Fruit fly (Drosophila melanogaster) whole organism, embryonic: ENCODE measurements around the gene CG2059.

Source experiments
- Atf6 ChIP-seq: fragments of 200-800 bp; sonication (Bioruptor generic); IDR thresholded peaks from 2 replicates; pipeline ENCODE4 v1.3.6; 2022; ENCODE audit warnings: missing biosample characterization, missing genetic modification characterization
- Bgb ChIP-seq: fragments of 200-800 bp; sonication (Bioruptor generic); IDR thresholded peaks from 2 replicates; pipeline ENCODE4 v1.3.6; 2022; ENCODE audit warnings: missing biosample characterization, missing genetic modification characterization; ENCODE audit not compliant: partially characterized antibody
- CG10431 ChIP-seq: fragments of 200-800 bp; sonication (Bioruptor generic); optimal IDR thresholded peaks from 3 replicates; lab custom pipeline; 2018; ENCODE audit warnings: missing biosample characterization, mild to moderate bottlenecking, missing genetic modification characterization
- CG11560 ChIP-seq: fragments of 200-800 bp; sonication (Bioruptor generic); IDR thresholded peaks from 3 replicates; pipeline ENCODE4 v1.3.6; 2022; ENCODE audit warnings: missing biosample characterization, missing genetic modification characterization
- CG14050 ChIP-seq: fragments of 200-800 bp; sonication (Bioruptor generic); IDR thresholded peaks from 3 replicates; pipeline ENCODE4 v1.3.6; 2022; ENCODE audit warnings: missing biosample characterization, missing genetic modification characterization
- CG15696 ChIP-seq: fragments of 200-800 bp; sonication (Bioruptor generic); optimal IDR thresholded peaks from 2 replicates; lab custom pipeline; 2019; ENCODE audit warnings: missing biosample characterization, mild to moderate bottlenecking, missing genetic modification characterization, moderate library complexity
- CG16779 ChIP-seq: fragments of 200-800 bp; sonication (Bioruptor generic); IDR thresholded peaks from 2 replicates; pipeline ENCODE4 v1.3.6; 2022; ENCODE audit warnings: missing biosample characterization, missing genetic modification characterization
- CG17359 ChIP-seq: fragments of 200-800 bp; sonication (Bioruptor generic); optimal IDR thresholded peaks from 3 replicates; lab custom pipeline; 2018; ENCODE audit warnings: missing biosample characterization, mild to moderate bottlenecking, missing genetic modification characterization, moderate library complexity
- CG17361 ChIP-seq: fragments of 200-800 bp; sonication (Bioruptor generic); IDR thresholded peaks from 3 replicates; pipeline ENCODE4 v1.3.6; 2022; ENCODE audit warnings: missing biosample characterization, missing genetic modification characterization
- CG1832 ChIP-seq: fragments of 200-800 bp; sonication (Bioruptor generic); optimal IDR thresholded peaks from 2 replicates; lab custom pipeline; 2017; ENCODE audit warnings: missing biosample characterization, mild to moderate bottlenecking, missing genetic modification characterization, inconsistent platforms
- CG18476 ChIP-seq: fragments of 200-800 bp; sonication (Bioruptor generic); optimal IDR thresholded peaks from 2 replicates; lab custom pipeline; 2016; ENCODE audit warnings: missing biosample characterization, mild to moderate bottlenecking, missing genetic modification characterization
- CG33557 ChIP-seq: fragments of 200-800 bp; sonication (Bioruptor generic); optimal IDR thresholded peaks from 2 replicates; lab custom pipeline; 2019; ENCODE audit warnings: missing biosample characterization, mild to moderate bottlenecking, missing genetic modification characterization, moderate library complexity
- CG34224 ChIP-seq: fragments of 200-800 bp; sonication (Bioruptor generic); IDR thresholded peaks from 3 replicates; pipeline ENCODE4 v1.3.6; 2022; ENCODE audit warnings: missing biosample characterization, missing genetic modification characterization; ENCODE audit not compliant: partially characterized antibody
- CG4854 ChIP-seq: fragments of 200-800 bp; sonication (Bioruptor generic); optimal IDR thresholded peaks from 2 replicates; lab custom pipeline; 2016; ENCODE audit warnings: missing biosample characterization, missing genetic modification characterization, inconsistent platforms
- CG6791 ChIP-seq: fragments of 200-800 bp; sonication (Bioruptor generic); IDR thresholded peaks from 3 replicates; pipeline ENCODE4 v1.3.6; 2022; ENCODE audit warnings: missing biosample characterization, missing genetic modification characterization; ENCODE audit not compliant: partially characterized antibody
- CG7963 ChIP-seq: fragments of 200-800 bp; sonication (Bioruptor generic); IDR thresholded peaks from 3 replicates; pipeline ENCODE4 v1.3.6; 2022; ENCODE audit warnings: missing biosample characterization, missing genetic modification characterization; ENCODE audit not compliant: partially characterized antibody
- CG9932 ChIP-seq: fragments of 200-800 bp; sonication (Bioruptor generic); IDR thresholded peaks from 2 replicates; pipeline ENCODE4 v1.3.6; 2022; ENCODE audit warnings: missing biosample characterization, missing genetic modification characterization
- D ChIP-seq, 2 experiments: fragments of 200-800 bp in 1 of 2; fragments of >200 bp in 1 of 2; sonication (Bioruptor generic) in 1 of 2; optimal IDR thresholded peaks; 2 replicates in 1 of 2; 3 replicates in 1 of 2; lab custom pipeline; 2017; ENCODE audit warnings: mild to moderate bottlenecking in 1 of 2, missing biosample characterization in 1 of 2, missing genetic modification characterization in 1 of 2, missing genetic modification reagents in 1 of 2
- HLHmδ ChIP-seq: fragments of 200-800 bp; sonication (Bioruptor generic); optimal IDR thresholded peaks from 2 replicates; lab custom pipeline; 2018; ENCODE audit warnings: missing biosample characterization, mild to moderate bottlenecking, missing genetic modification characterization, moderate library complexity
- Hand ChIP-seq: fragments of 200-800 bp; sonication (Bioruptor generic); optimal IDR thresholded peaks from 2 replicates; lab custom pipeline; 2017; ENCODE audit warnings: mild to moderate bottlenecking, missing biosample characterization, missing genetic modification reagents, missing genetic modification characterization
- HmgZ ChIP-seq: fragments of 200-800 bp; sonication (Bioruptor generic); optimal IDR thresholded peaks from 2 replicates; lab custom pipeline; 2018; ENCODE audit warnings: missing biosample characterization, mild to moderate bottlenecking, missing genetic modification characterization
- Hmr ChIP-seq: fragments of 200-800 bp; sonication (Bioruptor generic); optimal IDR thresholded peaks from 3 replicates; lab custom pipeline; 2017; ENCODE audit warnings: mild to moderate bottlenecking, missing biosample characterization, missing genetic modification reagents, missing genetic modification characterization
- Hr78 ChIP-seq, 2 experiments: fragments of 200-800 bp in 1 of 2; fragments of >200 bp in 1 of 2; sonication (Bioruptor generic) in 1 of 2; optimal IDR thresholded peaks; 2 replicates each; lab custom pipeline; 2017 to 2019; ENCODE audit warnings: missing biosample characterization in 2 of 2, missing genetic modification characterization in 2 of 2, mild to moderate bottlenecking in 1 of 2, moderate library complexity in 1 of 2
- NfI ChIP-seq: fragments of 200-800 bp; sonication (Bioruptor generic); optimal IDR thresholded peaks from 3 replicates; lab custom pipeline; 2018; ENCODE audit warnings: missing biosample characterization, mild to moderate bottlenecking, missing genetic modification characterization, moderate library complexity
- Rx ChIP-seq: fragments of 200-800 bp; sonication (Bioruptor generic); IDR thresholded peaks from 2 replicates; pipeline ENCODE4 v1.3.6; 2022; ENCODE audit warnings: missing biosample characterization, missing genetic modification characterization
- Side ChIP-seq: fragments of 200-800 bp; sonication (Bioruptor generic); optimal IDR thresholded peaks from 2 replicates; lab custom pipeline; 2016; ENCODE audit warnings: missing biosample characterization, missing genetic modification characterization
- Sox102F ChIP-seq: fragments of 200-800 bp; sonication (Bioruptor generic); optimal IDR thresholded peaks from 2 replicates; lab custom pipeline; 2018; ENCODE audit warnings: missing biosample characterization, mild to moderate bottlenecking, missing genetic modification characterization, moderate library complexity
- Sry-β ChIP-seq: fragments of 200-800 bp; sonication (Bioruptor generic); optimal IDR thresholded peaks from 2 replicates; lab custom pipeline; 2018; ENCODE audit warnings: missing biosample characterization, mild to moderate bottlenecking, missing genetic modification characterization, moderate library complexity
- ara ChIP-seq: fragments of 200-800 bp; sonication (Bioruptor generic); IDR thresholded peaks from 2 replicates; pipeline ENCODE4 v1.3.6; 2022; ENCODE audit warnings: missing biosample characterization, missing genetic modification characterization
- ato ChIP-seq: fragments of 200-800 bp; sonication (Bioruptor generic); IDR thresholded peaks from 2 replicates; pipeline ENCODE4 v1.3.6; 2022; ENCODE audit warnings: missing biosample characterization, missing genetic modification characterization; ENCODE audit not compliant: partially characterized antibody
- bab2 ChIP-seq: fragments of 200-800 bp; sonication (Bioruptor generic); optimal IDR thresholded peaks from 2 replicates; lab custom pipeline; 2016; ENCODE audit warnings: missing biosample characterization, missing genetic modification characterization
- emc ChIP-seq: fragments of 200-800 bp; sonication (Bioruptor generic); optimal IDR thresholded peaks from 2 replicates; lab custom pipeline; 2016; ENCODE audit warnings: missing biosample characterization, missing genetic modification characterization
- en ChIP-seq: fragments of 200-800 bp; sonication (Bioruptor generic); optimal IDR thresholded peaks from 2 replicates; lab custom pipeline; 2016; ENCODE audit warnings: missing biosample characterization, missing genetic modification characterization
- eyg ChIP-seq: fragments of 200-800 bp; sonication (Bioruptor generic); optimal IDR thresholded peaks from 3 replicates; lab custom pipeline; 2016; ENCODE audit warnings: missing biosample characterization, missing genetic modification characterization
- fd3F ChIP-seq: fragments of 200-800 bp; sonication (Bioruptor generic); optimal IDR thresholded peaks from 2 replicates; lab custom pipeline; 2018; ENCODE audit warnings: missing biosample characterization, mild to moderate bottlenecking, missing genetic modification characterization, moderate library complexity
- kah ChIP-seq: fragments of 200-800 bp; sonication (Bioruptor generic); optimal IDR thresholded peaks from 2 replicates; lab custom pipeline; 2018; ENCODE audit warnings: missing biosample characterization, mild to moderate bottlenecking, missing genetic modification characterization
- ken ChIP-seq: fragments of 200-800 bp; sonication (Bioruptor generic); IDR thresholded peaks from 3 replicates; pipeline ENCODE4 v1.3.6; 2022; ENCODE audit warnings: missing biosample characterization, missing genetic modification characterization
- nerfin-2 ChIP-seq: fragments of 200-800 bp; sonication (Bioruptor generic); IDR thresholded peaks from 2 replicates; pipeline ENCODE4 v1.3.6; 2022; ENCODE audit warnings: missing biosample characterization, missing genetic modification characterization; ENCODE audit not compliant: partially characterized antibody
- pan ChIP-seq, 4 experiments: fragments of >200 bp in 3 of 4; fragments of 200-800 bp in 1 of 4; sonication (Bioruptor generic) in 1 of 4; optimal IDR thresholded peaks in 3 of 4; IDR thresholded peaks in 1 of 4; 2 replicates each; pipeline versions ENCODE4 v1.3.6 to Lab custom; 2017 to 2022; ENCODE audit warnings: missing biosample characterization in 2 of 4, missing genetic modification characterization in 2 of 4, mixed read lengths in 1 of 4
- pita ChIP-seq: fragments of 200-800 bp; sonication (Bioruptor generic); optimal IDR thresholded peaks from 2 replicates; lab custom pipeline; 2017; ENCODE audit warnings: missing biosample characterization, mild to moderate bottlenecking, missing genetic modification characterization
- pros ChIP-seq: fragments of 200-800 bp; sonication (Bioruptor generic); optimal IDR thresholded peaks from 3 replicates; lab custom pipeline; 2019; ENCODE audit warnings: missing biosample characterization, mild to moderate bottlenecking, missing genetic modification characterization, moderate library complexity
- sc ChIP-seq, 3 experiments: fragments of >200 bp in 2 of 3; fragments of 200-800 bp in 1 of 3; sonication (Bioruptor generic) in 1 of 3; optimal IDR thresholded peaks; 2 replicates in 2 of 3; 3 replicates in 1 of 3; lab custom pipeline; 2017; ENCODE audit warnings: mild to moderate bottlenecking in 1 of 3, missing biosample characterization in 1 of 3, missing genetic modification characterization in 1 of 3, missing genetic modification reagents in 1 of 3
- stc ChIP-seq: fragments of 200-800 bp; sonication (Bioruptor generic); IDR thresholded peaks from 2 replicates; pipeline ENCODE4 v1.3.6; 2022; ENCODE audit warnings: missing biosample characterization, missing genetic modification characterization
- stwl ChIP-seq: fragments of 200-800 bp; sonication (Bioruptor generic); optimal IDR thresholded peaks from 3 replicates; lab custom pipeline; 2018; ENCODE audit warnings: missing biosample characterization, mild to moderate bottlenecking, missing genetic modification characterization, moderate library complexity
- tap ChIP-seq: fragments of 200-800 bp; optimal IDR thresholded peaks from 3 replicates; lab custom pipeline; 2019; ENCODE audit warnings: missing biosample characterization, mild to moderate bottlenecking, missing genetic modification characterization, moderate library complexity
- z ChIP-seq: fragments of 200-800 bp; sonication (Bioruptor generic); IDR thresholded peaks from 3 replicates; pipeline ENCODE4 v1.3.6; 2022; ENCODE audit warnings: missing biosample characterization, missing genetic modification characterization

Gene CG2059

DNA sequence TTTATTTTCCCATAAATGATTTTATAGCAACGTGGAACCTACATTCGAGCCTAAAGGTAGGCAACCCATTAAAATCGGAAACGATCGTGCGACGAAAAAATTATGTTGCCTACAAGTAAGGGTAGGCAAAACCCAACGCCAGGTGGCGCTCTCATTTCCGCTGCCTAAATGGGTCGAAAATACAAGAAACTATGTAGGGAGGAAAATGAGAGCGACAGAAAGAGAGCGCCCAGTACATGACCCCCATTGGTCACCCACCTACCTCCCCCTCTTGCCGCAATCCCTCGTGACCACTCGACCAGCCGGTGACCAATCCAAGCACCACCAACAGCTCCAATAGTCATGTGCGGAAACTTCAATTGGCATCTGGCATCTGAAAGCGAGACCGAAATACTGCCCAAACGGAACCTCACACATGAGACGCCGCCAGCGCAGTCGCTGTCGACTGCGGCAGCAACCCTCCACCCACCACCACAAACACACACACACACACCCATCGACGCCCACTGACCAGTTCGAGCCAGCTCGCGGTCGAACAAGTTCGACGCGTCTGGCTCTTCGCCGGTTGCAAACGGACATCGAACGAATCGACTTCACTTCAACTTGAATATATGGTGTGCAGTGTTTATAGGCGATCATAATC, 44.1 kb upstream of the CG2059 start (continued):
- no peak for TF ChIP-seq CG7963 (GFP tag; lab: Robert Waterston, UW)
- peak; percentile 83; the same call in 1 of the 2 replicates for TF ChIP-seq Rx (GFP tag; lab: Robert Waterston, UW)
- TF ChIP-seq stwl (tag; lab: Kevin White, UChicago), result peak; percentile 50
- peak; percentile 78 for TF ChIP-seq HLHmδ (GFP tag; lab: Kevin White, UChicago)
- TF ChIP-seq CG34224 (GFP tag; lab: Robert Waterston, UW), result no peak
- TF ChIP-seq tap (tag; lab: Kevin White, UChicago), result no peak
- TF ChIP-seq eyg, result peak; percentile 43
- TF ChIP-seq ato (GFP tag; lab: Robert Waterston, UW), result no peak
- peak; percentile 79 for TF ChIP-seq CG17359 (tag; lab: Kevin White, UChicago)
- TF ChIP-seq kah (GFP tag; lab: Kevin White, UChicago), result peak; percentile 61
- peak; percentile 74 for TF ChIP-seq CG15696
- TF ChIP-seq CG14050, result peak; percentile 76
- TF ChIP-seq Side (GFP tag; lab: Kevin White, UChicago), result peak; percentile 89
- TF ChIP-seq CG16779 (GFP tag; lab: Robert Waterston, UW), result peak; percentile 76
- no peak for TF ChIP-seq CG18476 (GFP tag; lab: Kevin White, UChicago)
- peak; percentile 5 for TF ChIP-seq pros (GFP tag; lab: Kevin White, UChicago)
- TF ChIP-seq bab2 (GFP tag; lab: Kevin White, UChicago), result peak; percentile 67
- TF ChIP-seq Sry-β, result peak; percentile 55
- TF ChIP-seq stc, result peak; percentile 84
- no peak for TF ChIP-seq Hand (GFP tag; lab: Kevin White, UChicago)
- TF ChIP-seq NfI, result peak; percentile 96
- TF ChIP-seq D (optimal IDR thresholded peaks at IDR 0.05; lab: Kevin White, UChicago), result no peak
- peak; percentile 79 for TF ChIP-seq D (GFP tag; optimal IDR thresholded peaks at IDR 0.05; lab: Kevin White, UChicago)
- TF ChIP-seq emc (GFP tag; lab: Kevin White, UChicago), result peak; percentile 77
- 0 out of 3 replicates have a peak, but pooled peaks have one; percentile 6 for TF ChIP-seq CG11560 (tag; lab: Robert Waterston, UW)
- TF ChIP-seq CG4854, result peak; percentile 53
- TF ChIP-seq ara, result peak; percentile 73
- TF ChIP-seq CG17361 (GFP tag; lab: Robert Waterston, UW), result peak; percentile 74
- TF ChIP-seq CG9932 (GFP tag; lab: Robert Waterston, UW), result peak; percentile 69
- TF ChIP-seq CG6791 (GFP tag; lab: Robert Waterston, UW), result no peak
- peak; percentile 61 for TF ChIP-seq fd3F
- no peak for TF ChIP-seq Bgb (GFP tag; lab: Robert Waterston, UW)
- TF ChIP-seq ken, result peak; percentile 80; the same call in 2 of the 3 replicates
- TF ChIP-seq pita (GFP tag; lab: Kevin White, UChicago), result peak; percentile 43
- TF ChIP-seq nerfin-2, result no peak
- peak; percentile 85 for TF ChIP-seq CG10431 (GFP tag; lab: Kevin White, UChicago)
- no peak for TF ChIP-seq pan (optimal IDR thresholded peaks at IDR 0.05; lab: Kevin White, UChicago)
- TF ChIP-seq pan (GFP tag; optimal IDR thresholded peaks at IDR 0.05 in 1 of 2, IDR thresholded peaks at IDR 0.05 in 1 of 2), result peak in 1 of 2 experiments; percentile 81
- peak; percentile 51 for TF ChIP-seq en (GFP tag; lab: Kevin White, UChicago)
- peak; percentile 87 for TF ChIP-seq CG33557 (GFP tag; lab: Kevin White, UChicago)
- peak; percentile 72 for TF ChIP-seq HmgZ
- TF ChIP-seq CG1832 (GFP tag; lab: Kevin White, UChicago), result peak; percentile 18
- TF ChIP-seq Atf6 (GFP tag; lab: Robert Waterston, UW), result peak; percentile 57; the same call in 1 of the 2 replicates
- TF ChIP-seq Sox102F (GFP tag; lab: Kevin White, UChicago), result peak; percentile 73
- TF ChIP-seq z (GFP tag; lab: Robert Waterston, UW), result peak; percentile 46; the same call in 1 of the 3 replicates
- no peak for TF ChIP-seq Hr78 (GFP tag; optimal IDR thresholded peaks at IDR 0.05; lab: Kevin White, UChicago)
- peak; percentile 85 for TF ChIP-seq Hmr (GFP tag; lab: Kevin White, UChicago)
- TF ChIP-seq sc (optimal IDR thresholded peaks at IDR 0.05; lab: Kevin White, UChicago), result no peak
- peak; percentile 78 for TF ChIP-seq sc (GFP tag; optimal IDR thresholded peaks at IDR 0.05; lab: Kevin White, UChicago)
